Fruit fly (Drosophila melanogaster) whole organism, prepupa: Measurements from ENCODE around the gene CG33766.

Source experiments
- CG10631 ChIP-seq: fragments of 200-800 bp; sonication (Bioruptor generic); optimal IDR thresholded peaks from 2 replicates; lab custom pipeline; 2016; ENCODE audit warnings: missing biosample characterization, missing genetic modification characterization
- CG10669 ChIP-seq: fragments of 200-800 bp; sonication (Bioruptor generic); optimal IDR thresholded peaks from 3 replicates; lab custom pipeline; 2018; ENCODE audit warnings: missing biosample characterization, mild to moderate bottlenecking, missing genetic modification characterization, moderate library complexity
- CG11294 ChIP-seq: fragments of 200-800 bp; sonication (Bioruptor generic); IDR thresholded peaks from 2 replicates; pipeline ENCODE4 v1.3.6; 2022; ENCODE audit warnings: missing biosample characterization, missing genetic modification characterization
- CG11762 ChIP-seq: fragments of 200-800 bp; sonication (Bioruptor generic); optimal IDR thresholded peaks from 3 replicates; lab custom pipeline; 2016; ENCODE audit warnings: missing biosample characterization, missing genetic modification characterization; ENCODE audit not compliant: insufficient read depth
- CG3032 ChIP-seq: fragments of 200-800 bp; optimal IDR thresholded peaks from 2 replicates; lab custom pipeline; 2019; ENCODE audit warnings: missing biosample characterization, mild to moderate bottlenecking, missing genetic modification characterization, moderate library complexity
- CG31627 ChIP-seq: fragments of 200-800 bp; sonication (Bioruptor generic); optimal IDR thresholded peaks from 3 replicates; lab custom pipeline; 2016; ENCODE audit warnings: missing biosample characterization, missing genetic modification characterization
- CG4318 ChIP-seq: fragments of 200-800 bp; sonication (Bioruptor generic); optimal IDR thresholded peaks from 3 replicates; lab custom pipeline; 2017; ENCODE audit warnings: missing biosample characterization, mild to moderate bottlenecking, missing genetic modification characterization
- CG6163 ChIP-seq: fragments of 200-800 bp; sonication (Bioruptor generic); IDR thresholded peaks from 3 replicates; pipeline ENCODE4 v1.3.6; 2022; ENCODE audit warnings: missing biosample characterization, missing genetic modification characterization
- CG6276 ChIP-seq: fragments of 200-800 bp; sonication (Bioruptor generic); optimal IDR thresholded peaks from 2 replicates; lab custom pipeline; 2017; ENCODE audit warnings: missing biosample characterization, mild to moderate bottlenecking, missing genetic modification characterization
- CG7368 ChIP-seq: fragments of 200-800 bp; sonication (Bioruptor generic); optimal IDR thresholded peaks from 3 replicates; lab custom pipeline; 2016; ENCODE audit warnings: missing biosample characterization, missing genetic modification characterization
- CG8119 ChIP-seq: fragments of 200-800 bp; sonication (Bioruptor generic); IDR thresholded peaks from 3 replicates; pipeline ENCODE4 v1.3.6; 2022; ENCODE audit warnings: missing biosample characterization, missing genetic modification characterization
- CG8319 ChIP-seq: fragments of 200-800 bp; sonication (Bioruptor generic); optimal IDR thresholded peaks from 3 replicates; lab custom pipeline; 2016; ENCODE audit warnings: missing biosample characterization, missing genetic modification characterization
- CG8632 ChIP-seq: fragments of 200-800 bp; sonication (Bioruptor generic); optimal IDR thresholded peaks from 3 replicates; lab custom pipeline; 2016; ENCODE audit warnings: missing biosample characterization, missing genetic modification characterization
- CG9139 ChIP-seq: fragments of 200-800 bp; sonication (Bioruptor generic); optimal IDR thresholded peaks from 3 replicates; lab custom pipeline; 2017; ENCODE audit warnings: missing biosample characterization, mild to moderate bottlenecking, missing genetic modification characterization
- Eip75B ChIP-seq: fragments of 200-800 bp; sonication (Bioruptor generic); optimal IDR thresholded peaks from 3 replicates; lab custom pipeline; 2016; ENCODE audit warnings: missing biosample characterization, missing genetic modification characterization
- Eip93F ChIP-seq: fragments of 200-800 bp; sonication (Bioruptor generic); optimal IDR thresholded peaks from 2 replicates; lab custom pipeline; 2016; ENCODE audit warnings: missing biosample characterization, mild to moderate bottlenecking, missing genetic modification characterization
- Ets21C ChIP-seq: fragments of 200-800 bp; sonication (Bioruptor generic); optimal IDR thresholded peaks from 3 replicates; lab custom pipeline; 2016; ENCODE audit warnings: missing biosample characterization, missing genetic modification characterization
- Hr38 ChIP-seq: sonication (Bioruptor generic); optimal IDR thresholded peaks from 2 replicates; lab custom pipeline; 2016; ENCODE audit warnings: missing biosample characterization, missing genetic modification characterization
- Hr39 ChIP-seq: fragments of 200-800 bp; sonication (Bioruptor generic); optimal IDR thresholded peaks from 2 replicates; lab custom pipeline; 2016; ENCODE audit warnings: missing biosample characterization, missing genetic modification characterization
- Hr4 ChIP-seq: fragments of 200-800 bp; sonication (Bioruptor generic); optimal IDR thresholded peaks from 3 replicates; lab custom pipeline; 2016; ENCODE audit warnings: missing biosample characterization, missing genetic modification characterization
- Sox15 ChIP-seq: fragments of 200-800 bp; sonication (Bioruptor generic); optimal IDR thresholded peaks from 3 replicates; lab custom pipeline; 2016; ENCODE audit warnings: missing biosample characterization, missing genetic modification characterization
- achi ChIP-seq: fragments of 200-800 bp; sonication (Bioruptor generic); optimal IDR thresholded peaks from 3 replicates; lab custom pipeline; 2016; ENCODE audit warnings: missing biosample characterization, missing genetic modification characterization
- acj6 ChIP-seq: fragments of 200-800 bp; sonication (Bioruptor generic); optimal IDR thresholded peaks from 3 replicates; lab custom pipeline; 2016; ENCODE audit warnings: missing biosample characterization, missing genetic modification characterization
- cyc ChIP-seq: fragments of 200-800 bp; sonication (Bioruptor generic); optimal IDR thresholded peaks from 3 replicates; lab custom pipeline; 2016; ENCODE audit warnings: missing biosample characterization, missing genetic modification characterization
- dac ChIP-seq: fragments of 200-800 bp; sonication (Bioruptor generic); optimal IDR thresholded peaks from 2 replicates; lab custom pipeline; 2017; ENCODE audit warnings: missing biosample characterization, mild to moderate bottlenecking, missing genetic modification characterization
- dsx ChIP-seq: fragments of 200-800 bp; optimal IDR thresholded peaks from 3 replicates; lab custom pipeline; 2019; ENCODE audit warnings: missing biosample characterization, mild to moderate bottlenecking, missing genetic modification characterization, moderate library complexity; ENCODE audit not compliant: poor library complexity, severe bottlenecking
- fd85E ChIP-seq: fragments of 200-800 bp; sonication (Bioruptor generic); optimal IDR thresholded peaks from 3 replicates; lab custom pipeline; 2016; ENCODE audit warnings: missing biosample characterization, missing genetic modification characterization
- lz ChIP-seq: fragments of 200-800 bp; sonication (Bioruptor generic); optimal IDR thresholded peaks from 3 replicates; lab custom pipeline; 2016; ENCODE audit warnings: missing biosample characterization, missing genetic modification characterization
- net ChIP-seq: fragments of 200-800 bp; sonication (Bioruptor generic); optimal IDR thresholded peaks from 3 replicates; lab custom pipeline; 2016; ENCODE audit warnings: missing biosample characterization, missing genetic modification characterization
- pdm3 ChIP-seq: fragments of 200-800 bp; sonication (Bioruptor generic); optimal IDR thresholded peaks from 3 replicates; lab custom pipeline; 2016; ENCODE audit warnings: missing biosample characterization, missing genetic modification characterization
- salr ChIP-seq, 2 experiments: fragments of 200-800 bp; sonication (Bioruptor generic); optimal IDR thresholded peaks; 3 replicates each; lab custom pipeline; 2016 to 2018; ENCODE audit warnings: missing biosample characterization in 2 of 2, missing genetic modification characterization in 2 of 2, mild to moderate bottlenecking in 1 of 2
- spab ChIP-seq: fragments of 200-800 bp; sonication (Bioruptor generic); optimal IDR thresholded peaks from 2 replicates; lab custom pipeline; 2017; ENCODE audit warnings: missing biosample characterization, mild to moderate bottlenecking, missing genetic modification characterization, missing genetic modification reagents
- svp ChIP-seq: fragments of 200-800 bp; sonication (Bioruptor generic); peaks from one replicate; lab custom pipeline; 2016; ENCODE audit warnings: missing biosample characterization, missing genetic modification characterization
- topi ChIP-seq: fragments of 200-800 bp; sonication (Bioruptor generic); optimal IDR thresholded peaks from 3 replicates; lab custom pipeline; 2016; ENCODE audit warnings: missing biosample characterization, missing genetic modification characterization

The CG33766 gene

DNA sequence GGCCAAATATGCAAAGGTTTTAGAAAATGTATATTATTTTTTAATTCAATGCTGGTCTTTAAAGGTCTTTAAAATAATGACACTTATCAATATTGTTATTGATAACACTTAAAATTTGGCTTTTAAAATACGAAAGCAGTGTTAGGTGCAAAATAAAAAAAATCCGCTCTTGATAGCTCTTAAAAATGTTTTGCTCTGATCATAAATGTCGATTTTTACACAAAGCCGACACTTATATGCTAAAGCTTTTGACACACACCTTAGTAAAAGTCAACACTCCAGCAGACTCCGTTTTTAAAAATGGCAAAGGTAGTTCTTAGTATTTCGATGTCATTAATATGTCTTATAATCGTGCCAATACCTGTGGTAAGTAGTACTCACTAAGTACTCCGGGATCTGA is at the start of gene CG33766:
Gene CG33766, plus strand, starts transcription at position 301 of the 400 bp plus-strand sequence.
- TF ChIP-seq Hr39 (no peak), Eip93F (GFP tag; lab: Kevin White, UChicago) (no peak), CG10631 (GFP tag; lab: Kevin White, UChicago) (no peak), CG11294 (GFP tag; lab: Robert Waterston, UW) (no peak), acj6 (GFP tag; lab: Kevin White, UChicago) (no peak), Hr38 (GFP tag; lab: Kevin White, UChicago) (no peak), CG11762 (GFP tag; lab: Kevin White, UChicago) (no peak), achi (no peak), CG8632 (GFP tag; lab: Kevin White, UChicago) (no peak), cyc (no peak), dac (GFP tag; lab: Kevin White, UChicago) (no peak), dsx (GFP tag; lab: Kevin White, UChicago) (no peak), svp (GFP tag; lab: Kevin White, UChicago) (no peak), Ets21C (no peak), spab (no peak), lz (GFP tag; lab: Kevin White, UChicago) (no peak)

dm6 chr3L:22605637-22606419 is 39.6 kb upstream of the CG33766 start, which contains the start of gene ND-B14.5AL:
Gene ND-B14.5AL, plus strand, starts transcription at chr3L:22606369.
- TF ChIP-seq CG3032 (tag; lab: Kevin White, UChicago) (no peak), CG8119 (GFP tag; lab: Robert Waterston, UW) (no peak), pdm3 (GFP tag; lab: Kevin White, UChicago) (no peak), Hr38 (GFP tag; lab: Kevin White, UChicago) (no peak), CG6276 (GFP tag; lab: Kevin White, UChicago) (no peak), lz (GFP tag; lab: Kevin White, UChicago) (no peak), fd85E (GFP tag; lab: Kevin White, UChicago) (no peak), acj6 (GFP tag; lab: Kevin White, UChicago) (no peak), net (GFP tag; lab: Kevin White, UChicago) (no peak), CG31627 (GFP tag; lab: Kevin White, UChicago) (no peak)

dm6 chr3L:22607076-22607475 is 38.4 kb upstream of the CG33766 start:
- TF ChIP-seq CG9139 (GFP tag; lab: Kevin White, UChicago) (no peak), CG6163 (GFP tag; lab: Robert Waterston, UW) (no peak), CG8632 (GFP tag; lab: Kevin White, UChicago) (no peak), CG10669 (GFP tag; lab: Kevin White, UChicago) (no peak), Hr4 (no peak), achi (no peak), Eip75B (GFP tag; lab: Kevin White, UChicago) (no peak), dac (GFP tag; lab: Kevin White, UChicago) (no peak), CG3032 (tag; lab: Kevin White, UChicago) (no peak), CG11762 (GFP tag; lab: Kevin White, UChicago) (no peak), Eip93F (GFP tag; lab: Kevin White, UChicago) (no peak), Sox15 (GFP tag; lab: Kevin White, UChicago) (no peak), topi (GFP tag; lab: Kevin White, UChicago) (no peak), Ets21C (no peak), CG4318 (GFP tag; lab: Kevin White, UChicago) (no peak), CG7368 (GFP tag; lab: Kevin White, UChicago) (no peak), CG8319 (GFP tag; lab: Kevin White, UChicago) (no peak), Hr38 (GFP tag; lab: Kevin White, UChicago) (no peak), salr (GFP tag; optimal IDR thresholded peaks at IDR 0.05; lab: Kevin White, UChicago) (no peak), CG6276 (GFP tag; lab: Kevin White, UChicago) (no peak)
